Fruit fly (Drosophila melanogaster) whole organism, embryonic: ENCODE results near the gene Aatf.

Experiments used
- Awh ChIP-seq: fragments of 200-800 bp; sonication (Bioruptor generic); IDR thresholded peaks from 2 replicates; pipeline ENCODE4, ENCODE4 v1.3.6; 2022; ENCODE audit warnings: missing biosample characterization, missing genetic modification characterization
- BtbVII ChIP-seq: fragments of 200-800 bp; sonication (Bioruptor generic); optimal IDR thresholded peaks from 3 replicates; lab custom pipeline; 2017; ENCODE audit warnings: missing biosample characterization, mild to moderate bottlenecking, missing genetic modification characterization
- CG10209 ChIP-seq: fragments of 200-800 bp; sonication (Bioruptor generic); optimal IDR thresholded peaks from 3 replicates; lab custom pipeline; 2017; ENCODE audit warnings: missing biosample characterization, mild to moderate bottlenecking, missing genetic modification characterization, missing genetic modification reagents
- CG1233 ChIP-seq: fragments of 200-800 bp; sonication (Bioruptor generic); optimal IDR thresholded peaks from 4 replicates; lab custom pipeline; 2018; ENCODE audit warnings: missing biosample characterization, mild to moderate bottlenecking, missing genetic modification characterization
- CG12769 ChIP-seq: fragments of 200-800 bp; sonication (Bioruptor generic); optimal IDR thresholded peaks from 2 replicates; lab custom pipeline; 2019; ENCODE audit warnings: missing biosample characterization, mild to moderate bottlenecking, missing genetic modification characterization, moderate library complexity
- CG14050 ChIP-seq: fragments of 200-800 bp; sonication (Bioruptor generic); IDR thresholded peaks from 3 replicates; pipeline ENCODE4 v1.3.6; 2022; ENCODE audit warnings: missing biosample characterization, missing genetic modification characterization
- CG14441 ChIP-seq: fragments of 200-800 bp; sonication (Bioruptor generic); IDR thresholded peaks from 2 replicates; pipeline ENCODE4 v1.3.6; 2022; ENCODE audit warnings: missing biosample characterization, missing genetic modification characterization
- CG14860 ChIP-seq: fragments of 200-800 bp; sonication (Bioruptor generic); IDR thresholded peaks from 3 replicates; pipeline ENCODE4 v1.3.6; 2022; ENCODE audit warnings: missing biosample characterization, missing genetic modification characterization; ENCODE audit not compliant: partially characterized antibody
- CG15696 ChIP-seq: fragments of 200-800 bp; sonication (Bioruptor generic); optimal IDR thresholded peaks from 2 replicates; lab custom pipeline; 2019; ENCODE audit warnings: missing biosample characterization, mild to moderate bottlenecking, missing genetic modification characterization, moderate library complexity
- CG17829 ChIP-seq: fragments of 200-800 bp; optimal IDR thresholded peaks from 2 replicates; lab custom pipeline; 2019; ENCODE audit warnings: missing biosample characterization, mild to moderate bottlenecking, missing genetic modification characterization, moderate library complexity
- CG2116 ChIP-seq: fragments of 200-800 bp; sonication (Bioruptor generic); optimal IDR thresholded peaks from 3 replicates; lab custom pipeline; 2018; ENCODE audit warnings: missing biosample characterization, mild to moderate bottlenecking, missing genetic modification characterization
- CG2120 ChIP-seq: fragments of 200-800 bp; sonication (Bioruptor generic); optimal IDR thresholded peaks from 3 replicates; lab custom pipeline; 2016; ENCODE audit warnings: missing biosample characterization, missing genetic modification characterization
- CG3163 ChIP-seq: fragments of 200-800 bp; sonication (Bioruptor generic); optimal IDR thresholded peaks from 3 replicates; lab custom pipeline; 2016; ENCODE audit warnings: missing biosample characterization, missing genetic modification characterization
- CG33557 ChIP-seq: fragments of 200-800 bp; sonication (Bioruptor generic); optimal IDR thresholded peaks from 2 replicates; lab custom pipeline; 2019; ENCODE audit warnings: missing biosample characterization, mild to moderate bottlenecking, missing genetic modification characterization, moderate library complexity
- CG4617 ChIP-seq: fragments of 200-800 bp; sonication (Bioruptor generic); optimal IDR thresholded peaks from 3 replicates; lab custom pipeline; 2016; ENCODE audit warnings: missing biosample characterization, missing genetic modification characterization, borderline replicate concordance
- CG7987 ChIP-seq: fragments of 200-800 bp; sonication (Bioruptor generic); optimal IDR thresholded peaks from 2 replicates; lab custom pipeline; 2018; ENCODE audit warnings: missing biosample characterization, mild to moderate bottlenecking, missing genetic modification characterization, moderate library complexity
- CG8924 ChIP-seq: fragments of 200-800 bp; optimal IDR thresholded peaks from 3 replicates; lab custom pipeline; 2019; ENCODE audit warnings: missing biosample characterization, mild to moderate bottlenecking, missing genetic modification characterization, moderate library complexity
- CkIIα-i1 ChIP-seq: fragments of 200-800 bp; sonication (Bioruptor generic); IDR thresholded peaks from 2 replicates; pipeline ENCODE4 v1.3.6; 2022; ENCODE audit warnings: missing biosample characterization, missing genetic modification characterization
- CrebB ChIP-seq: fragments of 200-800 bp; sonication (Bioruptor generic); optimal IDR thresholded peaks from 3 replicates; lab custom pipeline; 2018; ENCODE audit warnings: missing biosample characterization, mild to moderate bottlenecking, missing genetic modification characterization
- D19B ChIP-seq: fragments of 200-800 bp; sonication (Bioruptor generic); optimal IDR thresholded peaks from 2 replicates; lab custom pipeline; 2017; ENCODE audit warnings: missing biosample characterization, mild to moderate bottlenecking, missing genetic modification characterization
- Deaf1 ChIP-seq: fragments of 200-800 bp; optimal IDR thresholded peaks from 3 replicates; lab custom pipeline; 2019; ENCODE audit warnings: missing biosample characterization, mild to moderate bottlenecking, missing genetic modification characterization, moderate library complexity
- GATAe ChIP-seq: fragments of 200-800 bp; sonication (Bioruptor generic); conservative IDR thresholded peaks from 2 replicates; pipeline ENCODE4 v1.3.6; 2022; ENCODE audit warnings: missing biosample characterization, missing genetic modification characterization
- H2.0 ChIP-seq: fragments of 200-800 bp; sonication (Bioruptor generic); IDR thresholded peaks from 2 replicates; pipeline ENCODE4 v1.3.6; 2022; ENCODE audit warnings: missing biosample characterization, missing genetic modification characterization
- HLH4C ChIP-seq: fragments of 200-800 bp; sonication (Bioruptor generic); IDR thresholded peaks from 3 replicates; pipeline ENCODE4 v1.3.6; 2022; ENCODE audit warnings: missing biosample characterization, missing genetic modification characterization; ENCODE audit not compliant: partially characterized antibody
- HLHmδ ChIP-seq: fragments of 200-800 bp; sonication (Bioruptor generic); optimal IDR thresholded peaks from 2 replicates; lab custom pipeline; 2018; ENCODE audit warnings: missing biosample characterization, mild to moderate bottlenecking, missing genetic modification characterization, moderate library complexity
- Kr ChIP-seq: fragments of 200-800 bp; sonication (Bioruptor generic); optimal IDR thresholded peaks from 2 replicates; lab custom pipeline; 2017; ENCODE audit warnings: missing biosample characterization, mild to moderate bottlenecking, missing genetic modification characterization
- Meics ChIP-seq: fragments of 200-800 bp; sonication (Bioruptor generic); optimal IDR thresholded peaks from 2 replicates; lab custom pipeline; 2017; ENCODE audit warnings: missing biosample characterization, mild to moderate bottlenecking, missing genetic modification characterization
- Nf-YB ChIP-seq: fragments of 200-800 bp; sonication (Bioruptor generic); optimal IDR thresholded peaks from 3 replicates; lab custom pipeline; 2019; ENCODE audit warnings: missing biosample characterization, mild to moderate bottlenecking, missing genetic modification characterization, moderate library complexity
- PHDP ChIP-seq: fragments of 200-800 bp; sonication (Bioruptor generic); optimal IDR thresholded peaks from 3 replicates; lab custom pipeline; 2018; ENCODE audit warnings: missing biosample characterization, mild to moderate bottlenecking, missing genetic modification characterization, moderate library complexity
- Scr ChIP-seq: fragments of 200-800 bp; sonication (Bioruptor generic); IDR thresholded peaks from 2 replicates; pipeline ENCODE4 v1.3.6; 2022; ENCODE audit warnings: missing biosample characterization, missing genetic modification characterization; ENCODE audit not compliant: partially characterized antibody
- Usf ChIP-seq: fragments of 200-800 bp; sonication (Bioruptor generic); optimal IDR thresholded peaks from 2 replicates; lab custom pipeline; 2017; ENCODE audit warnings: missing genotype, missing biosample characterization, missing genetic modification characterization
- bbx ChIP-seq: fragments of 200-800 bp; sonication (Bioruptor generic); IDR thresholded peaks from 2 replicates; pipeline ENCODE4 v1.3.6; 2022; ENCODE audit warnings: missing biosample characterization, missing genetic modification characterization; ENCODE audit not compliant: partially characterized antibody
- ci ChIP-seq: fragments of 200-800 bp; sonication (Bioruptor generic); IDR thresholded peaks from 3 replicates; pipeline ENCODE4 v1.3.6; 2022; ENCODE audit warnings: missing biosample characterization, missing genetic modification characterization
- crp ChIP-seq, 2 experiments: fragments of 200-800 bp; sonication (Bioruptor generic); optimal IDR thresholded peaks; 2 replicates in 1 of 2; 3 replicates in 1 of 2; lab custom pipeline; 2017; ENCODE audit warnings: missing biosample characterization in 2 of 2, missing genetic modification characterization in 2 of 2, mild to moderate bottlenecking in 1 of 2, moderate library complexity in 1 of 2
- dmrt11E ChIP-seq: fragments of 200-800 bp; sonication (Bioruptor generic); optimal IDR thresholded peaks from 3 replicates; lab custom pipeline; 2018; ENCODE audit warnings: missing biosample characterization, mild to moderate bottlenecking, missing genetic modification characterization, moderate library complexity
- hb ChIP-seq: fragments of 200-800 bp; sonication (Bioruptor generic); IDR thresholded peaks from 3 replicates; pipeline ENCODE4 v1.3.6; 2022; ENCODE audit warnings: missing biosample characterization, missing genetic modification characterization; ENCODE audit not compliant: partially characterized antibody
- lola ChIP-seq, 3 experiments: fragments of >200 bp in 2 of 3; fragments of 200-800 bp in 1 of 3; sonication (Bioruptor generic) in 1 of 3; optimal IDR thresholded peaks; 2 replicates each; lab custom pipeline; 2017 to 2019; ENCODE audit warnings: missing biosample characterization in 3 of 3, missing genetic modification characterization in 3 of 3, mild to moderate bottlenecking in 1 of 3, moderate library complexity in 1 of 3
- nmo ChIP-seq: fragments of 200-800 bp; sonication (Bioruptor generic); optimal IDR thresholded peaks from 2 replicates; lab custom pipeline; 2018; ENCODE audit warnings: missing biosample characterization, mild to moderate bottlenecking, missing genetic modification characterization, moderate library complexity
- psq ChIP-seq: fragments of 200-800 bp; sonication (Bioruptor generic); optimal IDR thresholded peaks from 2 replicates; lab custom pipeline; 2017; ENCODE audit warnings: missing biosample characterization, missing genetic modification characterization
- sens-2 ChIP-seq: fragments of 200-800 bp; sonication (Bioruptor generic); IDR thresholded peaks from 2 replicates; pipeline ENCODE4 v1.3.6; 2022; ENCODE audit warnings: missing biosample characterization, missing genetic modification characterization
- sqz ChIP-seq: fragments of 200-800 bp; sonication (Bioruptor generic); optimal IDR thresholded peaks from 3 replicates; lab custom pipeline; 2018; ENCODE audit warnings: missing biosample characterization, mild to moderate bottlenecking, missing genetic modification characterization
- stwl ChIP-seq: fragments of 200-800 bp; sonication (Bioruptor generic); optimal IDR thresholded peaks from 3 replicates; lab custom pipeline; 2018; ENCODE audit warnings: missing biosample characterization, mild to moderate bottlenecking, missing genetic modification characterization, moderate library complexity
- unc-4 ChIP-seq: fragments of 200-800 bp; sonication (Bioruptor generic); IDR thresholded peaks from 2 replicates; pipeline ENCODE4 v1.3.6; 2022; ENCODE audit warnings: missing biosample characterization, missing genetic modification characterization; ENCODE audit not compliant: partially characterized antibody
- usp ChIP-seq: fragments of >200 bp; optimal IDR thresholded peaks from 2 replicates; lab custom pipeline; 2017; ENCODE audit warnings: missing biosample characterization, missing genetic modification characterization
- vnd ChIP-seq: fragments of 200-800 bp; sonication (Bioruptor generic); IDR thresholded peaks from 3 replicates; pipeline ENCODE4 v1.3.6; 2022; ENCODE audit warnings: missing biosample characterization, missing genetic modification characterization; ENCODE audit not compliant: partially characterized antibody
- yki ChIP-seq: fragments of >200 bp; optimal IDR thresholded peaks from 3 replicates; lab custom pipeline; 2018
- zen2 ChIP-seq: fragments of 200-800 bp; sonication (Bioruptor generic); IDR thresholded peaks from 3 replicates; pipeline ENCODE4 v1.3.6; 2022; ENCODE audit warnings: missing biosample characterization, missing genetic modification characterization; ENCODE audit not compliant: partially characterized antibody
- zf30C ChIP-seq: fragments of 200-800 bp; sonication (Bioruptor generic); optimal IDR thresholded peaks from 3 replicates; lab custom pipeline; 2018; ENCODE audit warnings: missing biosample characterization, mild to moderate bottlenecking, missing genetic modification characterization

The Aatf gene

dm6 chr2L:6667719-6668325 is 49.6 kb upstream of the Aatf start, which contains the start of gene Galt (continued):
- TF ChIP-seq Deaf1 (tag; lab: Kevin White, UChicago) (peak; percentile 37), hb (peak; percentile 76), sqz (GFP tag; lab: Kevin White, UChicago) (no peak), D19B (GFP tag; lab: Kevin White, UChicago) (peak; percentile 80), H2.0 (GFP tag; lab: Robert Waterston, UW) (peak; percentile 37; the same call in 1 of the 2 replicates), yki (lab: Kevin White, UChicago) (no peak), CG1233 (peak; percentile 46), CG14860 (GFP tag; lab: Robert Waterston, UW) (peak; percentile 90), stwl (tag; lab: Kevin White, UChicago) (peak; percentile 53), crp (GFP tag; optimal IDR thresholded peaks at IDR 0.05; lab: Kevin White, UChicago) (peak in 1 of 2 experiments; percentile 73), CG4617 (GFP tag; lab: Kevin White, UChicago) (no peak), CG14050 (GFP tag; lab: Robert Waterston, UW) (no peak; the same call in 2 of the 3 replicates), CrebB (tag; lab: Kevin White, UChicago) (peak; percentile 47), CG8924 (tag; lab: Kevin White, UChicago) (peak; percentile 69), Awh (GFP tag; lab: Robert Waterston, UW) (no peak; the same call in 1 of the 2 replicates), Usf (GFP tag; lab: Kevin White, UChicago) (no peak), CG14441 (GFP tag; lab: Robert Waterston, UW) (no peak), CG17829 (tag; lab: Kevin White, UChicago) (peak; percentile 64), CG2120 (GFP tag; lab: Kevin White, UChicago) (peak; percentile 59), BtbVII (peak; percentile 69), bbx (GFP tag; lab: Robert Waterston, UW) (peak; percentile 47; the same call in 1 of the 2 replicates), CG10209 (GFP tag; lab: Kevin White, UChicago) (peak; percentile 20), Meics (peak; percentile 26), CG3163 (GFP tag; lab: Kevin White, UChicago) (peak; percentile 61), HLHmδ (GFP tag; lab: Kevin White, UChicago) (peak; percentile 54), Scr (GFP tag; lab: Robert Waterston, UW) (peak; percentile 77), unc-4 (GFP tag; lab: Robert Waterston, UW) (peak; percentile 63), Nf-YB (GFP tag; lab: Kevin White, UChicago) (peak; percentile 14), Kr (GFP tag; lab: Kevin White, UChicago) (no peak), sens-2 (no peak), CG12769 (tag; lab: Kevin White, UChicago) (no peak), psq (GFP tag; lab: Kevin White, UChicago) (peak; percentile 11), zf30C (GFP tag; lab: Kevin White, UChicago) (no peak), PHDP (tag; lab: Kevin White, UChicago) (peak; percentile 64), CG2116 (peak; percentile 33), dmrt11E (tag; lab: Kevin White, UChicago) (peak; percentile 39), nmo (peak; percentile 52), CG15696 (tag; lab: Kevin White, UChicago) (peak; percentile 36), CG33557 (GFP tag; lab: Kevin White, UChicago) (no peak), usp (no peak), GATAe (GFP tag; lab: Robert Waterston, UW) (peak; percentile 57; the same call in 1 of the 2 replicates), vnd (GFP tag; lab: Robert Waterston, UW) (peak; percentile 70), zen2 (peak; percentile 54; the same call in 2 of the 3 replicates), CkIIα-i1 (GFP tag; lab: Robert Waterston, UW) (no peak), CG7987 (GFP tag; lab: Kevin White, UChicago) (peak; percentile 54), lola (GFP tag; optimal IDR thresholded peaks at IDR 0.05; lab: Kevin White, UChicago) (peak in 1 of 3 experiments; percentile 31), HLH4C (peak; percentile 94), ci (GFP tag; lab: Robert Waterston, UW) (peak; percentile 70; the same call in 1 of the 3 replicates)
